Fruit fly (Drosophila melanogaster) whole organism, embryonic: Measurements from ENCODE around the gene CG3625.

Source experiments
- CG10267 ChIP-seq: fragments of 200-800 bp; sonication (Bioruptor generic); optimal IDR thresholded peaks from 2 replicates; lab custom pipeline; 2018; ENCODE audit warnings: missing biosample characterization, mild to moderate bottlenecking, missing genetic modification characterization, moderate library complexity
- CG10565 ChIP-seq: fragments of 200-800 bp; sonication (Bioruptor generic); optimal IDR thresholded peaks from 3 replicates; lab custom pipeline; 2016; ENCODE audit warnings: missing biosample characterization, mild to moderate bottlenecking, missing genetic modification characterization
- CG10979 ChIP-seq: fragments of 200-800 bp; sonication (Bioruptor generic); optimal IDR thresholded peaks from 2 replicates; lab custom pipeline; 2018; ENCODE audit warnings: missing biosample characterization, mild to moderate bottlenecking, missing genetic modification characterization, moderate library complexity
- CG11085 ChIP-seq: fragments of 200-800 bp; sonication (Bioruptor generic); IDR thresholded peaks from 2 replicates; pipeline ENCODE4 v1.3.6; 2022; ENCODE audit warnings: missing biosample characterization, missing genetic modification characterization
- CG12219 ChIP-seq: fragments of 200-800 bp; sonication (Bioruptor generic); optimal IDR thresholded peaks from 3 replicates; lab custom pipeline; 2018; ENCODE audit warnings: missing biosample characterization, mild to moderate bottlenecking, missing genetic modification characterization
- CG13123 ChIP-seq: fragments of 200-800 bp; sonication (Bioruptor generic); optimal IDR thresholded peaks from 2 replicates; lab custom pipeline; 2016; ENCODE audit warnings: missing biosample characterization, missing genetic modification characterization
- CG14860 ChIP-seq: fragments of 200-800 bp; sonication (Bioruptor generic); IDR thresholded peaks from 3 replicates; pipeline ENCODE4 v1.3.6; 2022; ENCODE audit warnings: missing biosample characterization, missing genetic modification characterization; ENCODE audit not compliant: partially characterized antibody
- CG1529 ChIP-seq: fragments of 200-800 bp; sonication (Bioruptor generic); optimal IDR thresholded peaks from 3 replicates; lab custom pipeline; 2018; ENCODE audit warnings: missing biosample characterization, missing genetic modification characterization
- CG1647 ChIP-seq: fragments of 200-800 bp; sonication (Bioruptor generic); optimal IDR thresholded peaks from 3 replicates; lab custom pipeline; 2016; ENCODE audit warnings: missing biosample characterization, missing genetic modification characterization
- CG17361 ChIP-seq: fragments of 200-800 bp; sonication (Bioruptor generic); IDR thresholded peaks from 3 replicates; pipeline ENCODE4 v1.3.6; 2022; ENCODE audit warnings: missing biosample characterization, missing genetic modification characterization
- CG17912 ChIP-seq: fragments of 200-800 bp; sonication (Bioruptor generic); optimal IDR thresholded peaks from 2 replicates; lab custom pipeline; 2018; ENCODE audit warnings: missing biosample characterization, mild to moderate bottlenecking, missing genetic modification characterization
- CG2875 ChIP-seq: fragments of 200-800 bp; sonication (Bioruptor generic); optimal IDR thresholded peaks from 2 replicates; lab custom pipeline; 2017; ENCODE audit warnings: missing biosample characterization, mild to moderate bottlenecking, missing genetic modification characterization, missing genetic modification reagents
- CG30431 ChIP-seq: fragments of 200-800 bp; sonication (Bioruptor generic); optimal IDR thresholded peaks from 2 replicates; lab custom pipeline; 2017; ENCODE audit warnings: missing biosample characterization, missing genetic modification characterization
- CG31224 ChIP-seq: fragments of 200-800 bp; sonication (Bioruptor generic); IDR thresholded peaks from 2 replicates; pipeline ENCODE4 v1.3.6; 2022; ENCODE audit warnings: missing biosample characterization, missing genetic modification characterization
- CG32772 ChIP-seq: fragments of 200-800 bp; sonication (Bioruptor generic); IDR thresholded peaks from 2 replicates; pipeline ENCODE4 v1.3.6; 2022; ENCODE audit warnings: missing biosample characterization, missing genetic modification characterization
- CG3838 ChIP-seq: fragments of 200-800 bp; sonication (Bioruptor generic); optimal IDR thresholded peaks from 3 replicates; lab custom pipeline; 2016; ENCODE audit warnings: missing biosample characterization, missing genetic modification characterization
- CG4820 ChIP-seq: fragments of 200-800 bp; sonication (Bioruptor generic); optimal IDR thresholded peaks from 3 replicates; lab custom pipeline; 2016; ENCODE audit warnings: missing biosample characterization, missing genetic modification characterization
- CG7357 ChIP-seq: fragments of 200-800 bp; sonication (Bioruptor generic); IDR thresholded peaks from 3 replicates; pipeline ENCODE4 v1.3.6; 2022; ENCODE audit warnings: missing biosample characterization, missing genetic modification characterization
- CG7786 ChIP-seq: fragments of 200-800 bp; sonication (Bioruptor generic); optimal IDR thresholded peaks from 2 replicates; lab custom pipeline; 2016; ENCODE audit warnings: missing biosample characterization, missing genetic modification characterization
- Dfd ChIP-seq, 2 experiments: fragments of >200 bp; optimal IDR thresholded peaks; 2 replicates each; lab custom pipeline; 2017; ENCODE audit warnings: missing biosample characterization in 2 of 2, missing genetic modification characterization in 2 of 2
- Fer2 ChIP-seq: fragments of 200-800 bp; sonication (Bioruptor generic); optimal IDR thresholded peaks from 2 replicates; lab custom pipeline; 2018; ENCODE audit warnings: missing biosample characterization, mild to moderate bottlenecking, missing genetic modification characterization, moderate library complexity
- Gsc ChIP-seq: fragments of 200-800 bp; sonication (Bioruptor generic); IDR thresholded peaks from 2 replicates; pipeline ENCODE4 v1.3.6; 2022; ENCODE audit warnings: missing biosample characterization, missing genetic modification characterization
- HLHmδ ChIP-seq: fragments of 200-800 bp; sonication (Bioruptor generic); optimal IDR thresholded peaks from 2 replicates; lab custom pipeline; 2018; ENCODE audit warnings: missing biosample characterization, mild to moderate bottlenecking, missing genetic modification characterization, moderate library complexity
- Kr ChIP-seq: fragments of 200-800 bp; sonication (Bioruptor generic); optimal IDR thresholded peaks from 2 replicates; lab custom pipeline; 2017; ENCODE audit warnings: missing biosample characterization, mild to moderate bottlenecking, missing genetic modification characterization
- Meics ChIP-seq: fragments of 200-800 bp; sonication (Bioruptor generic); optimal IDR thresholded peaks from 2 replicates; lab custom pipeline; 2017; ENCODE audit warnings: missing biosample characterization, mild to moderate bottlenecking, missing genetic modification characterization
- Rfx ChIP-seq: fragments of 200-800 bp; sonication (Bioruptor generic); IDR thresholded peaks from 2 replicates; pipeline ENCODE4 v1.3.6; 2022; ENCODE audit warnings: missing biosample characterization, missing genetic modification characterization
- Scr ChIP-seq: fragments of 200-800 bp; sonication (Bioruptor generic); IDR thresholded peaks from 2 replicates; pipeline ENCODE4 v1.3.6; 2022; ENCODE audit warnings: missing biosample characterization, missing genetic modification characterization; ENCODE audit not compliant: partially characterized antibody
- Sry-δ ChIP-seq: fragments of 200-800 bp; sonication (Bioruptor generic); optimal IDR thresholded peaks from 2 replicates; lab custom pipeline; 2016; ENCODE audit warnings: missing biosample characterization, missing genetic modification characterization
- Xbp1 ChIP-seq: fragments of 200-800 bp; sonication (Bioruptor generic); optimal IDR thresholded peaks from 3 replicates; lab custom pipeline; 2016; ENCODE audit warnings: missing biosample characterization, mild to moderate bottlenecking, missing genetic modification characterization
- al ChIP-seq: fragments of 200-800 bp; sonication (Bioruptor generic); IDR thresholded peaks from 2 replicates; pipeline ENCODE4 v1.3.6; 2022; ENCODE audit warnings: missing biosample characterization, missing genetic modification characterization
- az2 ChIP-seq: fragments of 200-800 bp; sonication (Bioruptor generic); optimal IDR thresholded peaks from 3 replicates; lab custom pipeline; 2016; ENCODE audit warnings: missing biosample characterization, missing genetic modification characterization
- cad ChIP-seq: fragments of >200 bp; optimal IDR thresholded peaks from 2 replicates; lab custom pipeline; 2017; ENCODE audit warnings: missing biosample characterization, missing genetic modification characterization
- cwo ChIP-seq: fragments of 200-800 bp; sonication (Bioruptor generic); optimal IDR thresholded peaks from 3 replicates; lab custom pipeline; 2017; ENCODE audit warnings: missing biosample characterization, missing genetic modification characterization, mild to moderate bottlenecking, moderate library complexity, missing genetic modification reagents
- fu2 ChIP-seq: fragments of 200-800 bp; sonication (Bioruptor generic); optimal IDR thresholded peaks from 2 replicates; lab custom pipeline; 2016; ENCODE audit warnings: missing biosample characterization, missing genetic modification characterization
- gem ChIP-seq: fragments of 200-800 bp; sonication (Bioruptor generic); optimal IDR thresholded peaks from 2 replicates; lab custom pipeline; 2019; ENCODE audit warnings: missing biosample characterization, mild to moderate bottlenecking, missing genetic modification characterization, moderate library complexity
- inv ChIP-seq: fragments of 200-800 bp; sonication (Bioruptor generic); IDR thresholded peaks from 2 replicates; pipeline ENCODE4 v1.3.6; 2022; ENCODE audit warnings: missing biosample characterization, missing genetic modification characterization; ENCODE audit not compliant: partially characterized antibody
- kni ChIP-seq: fragments of 200-800 bp; sonication (Bioruptor generic); optimal IDR thresholded peaks from 3 replicates; lab custom pipeline; 2017; ENCODE audit warnings: mild to moderate bottlenecking, missing biosample characterization, missing genetic modification reagents, missing genetic modification characterization
- lilli ChIP-seq: fragments of 200-800 bp; sonication (Bioruptor generic); optimal IDR thresholded peaks from 3 replicates; lab custom pipeline; 2016; ENCODE audit warnings: missing biosample characterization, missing genetic modification characterization
- nmo ChIP-seq: fragments of 200-800 bp; sonication (Bioruptor generic); optimal IDR thresholded peaks from 2 replicates; lab custom pipeline; 2018; ENCODE audit warnings: missing biosample characterization, mild to moderate bottlenecking, missing genetic modification characterization, moderate library complexity
- pb ChIP-seq: fragments of 200-800 bp; sonication (Bioruptor generic); optimal IDR thresholded peaks from 3 replicates; lab custom pipeline; 2016; ENCODE audit warnings: missing biosample characterization, missing genetic modification characterization
- pita ChIP-seq: fragments of 200-800 bp; sonication (Bioruptor generic); optimal IDR thresholded peaks from 2 replicates; lab custom pipeline; 2017; ENCODE audit warnings: missing biosample characterization, mild to moderate bottlenecking, missing genetic modification characterization
- pnt ChIP-seq: fragments of 200-800 bp; sonication (Bioruptor generic); optimal IDR thresholded peaks from 3 replicates; lab custom pipeline; 2016; ENCODE audit warnings: missing biosample characterization, missing genetic modification characterization
- repo ChIP-seq: fragments of 200-800 bp; sonication (Bioruptor generic); optimal IDR thresholded peaks from 2 replicates; lab custom pipeline; 2016; ENCODE audit warnings: missing biosample characterization, missing genetic modification characterization
- salm ChIP-seq: fragments of 200-800 bp; sonication (Bioruptor generic); optimal IDR thresholded peaks from 2 replicates; lab custom pipeline; 2018; ENCODE audit warnings: missing biosample characterization, mild to moderate bottlenecking, missing genetic modification characterization
- sna ChIP-seq: fragments of 200-800 bp; sonication (Bioruptor generic); IDR thresholded peaks from 2 replicates; pipeline ENCODE4 v1.3.6; 2022; ENCODE audit warnings: missing biosample characterization, missing genetic modification characterization; ENCODE audit not compliant: partially characterized antibody
- tio ChIP-seq: fragments of 200-800 bp; sonication (Bioruptor generic); optimal IDR thresholded peaks from 2 replicates; lab custom pipeline; 2017; ENCODE audit warnings: missing biosample characterization, missing genetic modification characterization, inconsistent platforms
- toy ChIP-seq: fragments of 200-800 bp; sonication (Bioruptor generic); IDR thresholded peaks from 2 replicates; pipeline ENCODE4 v1.3.6; 2022; ENCODE audit warnings: missing biosample characterization, missing genetic modification characterization
- wdn ChIP-seq: fragments of 200-800 bp; sonication (Bioruptor generic); IDR thresholded peaks from 2 replicates; pipeline ENCODE4 v1.3.6; 2022; ENCODE audit warnings: missing biosample characterization, missing genetic modification characterization
- zfh1 ChIP-seq: fragments of 200-800 bp; sonication (Bioruptor generic); IDR thresholded peaks from 3 replicates; pipeline ENCODE4 v1.3.6; 2022; ENCODE audit warnings: missing biosample characterization, missing genetic modification characterization

CG3625 gene

dm6 chr2L:267441-268089 is 24.0 kb downstream of the CG3625 start, which contains the start of gene CG17075 (continued):
- peak; percentile 86 for TF ChIP-seq CG13123 (GFP tag; lab: Kevin White, UChicago)
- peak; percentile 55 for TF ChIP-seq CG7786
- TF ChIP-seq Sry-δ (GFP tag; lab: Kevin White, UChicago): peak; percentile 28
- peak; percentile 97 for TF ChIP-seq CG32772 (GFP tag; lab: Robert Waterston, UW)
- peak; percentile 55 for TF ChIP-seq repo (GFP tag; lab: Kevin White, UChicago)
- TF ChIP-seq CG14860: no peak
- TF ChIP-seq pb: peak; percentile 42
- peak; percentile 75 for TF ChIP-seq pnt (GFP tag; lab: Kevin White, UChicago)
- TF ChIP-seq Gsc (GFP tag; lab: Robert Waterston, UW): peak; percentile 79
- TF ChIP-seq CG1647 (GFP tag; lab: Kevin White, UChicago): peak; percentile 72
- TF ChIP-seq az2 (GFP tag; lab: Kevin White, UChicago): peak; percentile 94
- peak; percentile 93 for TF ChIP-seq nmo (GFP tag; lab: Kevin White, UChicago)
- TF ChIP-seq pita: no peak
- peak; percentile 85 for TF ChIP-seq CG10267 (tag; lab: Kevin White, UChicago)
- peak; percentile 94 for TF ChIP-seq CG17361
- no peak for TF ChIP-seq Scr (GFP tag; lab: Robert Waterston, UW)
- peak; percentile 87 for TF ChIP-seq CG30431 (GFP tag; lab: Kevin White, UChicago)
- TF ChIP-seq CG11085: peak; percentile 94
- TF ChIP-seq CG7357 (GFP tag; lab: Robert Waterston, UW): peak; percentile 88
- no peak for TF ChIP-seq Dfd (GFP tag; optimal IDR thresholded peaks at IDR 0.05; lab: Kevin White, UChicago)
- TF ChIP-seq HLHmδ: no peak
- TF ChIP-seq kni (GFP tag; lab: Kevin White, UChicago): peak; percentile 38
- peak; percentile 98 for TF ChIP-seq Rfx (GFP tag; lab: Robert Waterston, UW)
- peak; percentile 83 for TF ChIP-seq CG1529 (GFP tag; lab: Kevin White, UChicago)
- TF ChIP-seq Kr (GFP tag; lab: Kevin White, UChicago): no peak
- no peak for TF ChIP-seq cad
- TF ChIP-seq CG4820 (GFP tag; lab: Kevin White, UChicago): peak; percentile 89
- peak; percentile 66 for TF ChIP-seq CG10565 (GFP tag; lab: Kevin White, UChicago)
- TF ChIP-seq lilli: peak; percentile 95
- TF ChIP-seq CG17912 (GFP tag; lab: Kevin White, UChicago): peak; percentile 32
- peak; percentile 51 for TF ChIP-seq fu2 (GFP tag; lab: Kevin White, UChicago)
- TF ChIP-seq zfh1 (GFP tag; lab: Robert Waterston, UW): peak; percentile 93
- peak; percentile 97 for TF ChIP-seq gem (tag; lab: Kevin White, UChicago)
- peak; percentile 89 for TF ChIP-seq CG10979 (tag; lab: Kevin White, UChicago)
- peak; percentile 83 for TF ChIP-seq Fer2
- 0 out of 2 replicates have a peak, but pooled peaks have one; percentile 13 for TF ChIP-seq inv
- peak; percentile 85 for TF ChIP-seq toy
- peak; percentile 94 for TF ChIP-seq cwo (GFP tag; lab: Kevin White, UChicago)
- peak; percentile 80 for TF ChIP-seq CG3838 (GFP tag; lab: Kevin White, UChicago)
- peak; percentile 89 for TF ChIP-seq tio (GFP tag; lab: Kevin White, UChicago)
- TF ChIP-seq CG31224 (GFP tag; lab: Robert Waterston, UW): peak; percentile 87
- TF ChIP-seq salm: peak; percentile 83
- TF ChIP-seq wdn: peak; percentile 94
- TF ChIP-seq al (GFP tag; lab: Robert Waterston, UW): peak; percentile 91
- peak; percentile 96 for TF ChIP-seq Xbp1 (GFP tag; lab: Kevin White, UChicago)
- no peak for TF ChIP-seq sna
- TF ChIP-seq CG12219: peak; percentile 88
- TF ChIP-seq Meics (GFP tag; lab: Kevin White, UChicago): peak; percentile 97
- TF ChIP-seq CG2875 (GFP tag; lab: Kevin White, UChicago): peak; percentile 87
